Worm (Caenorhabditis elegans): Measurements from ENCODE around the gene Y54G2A.32.

ce11 chrIV:2771692-2772091, 32.1 kb upstream of the Y54G2A.32 start, which contains the start of gene Y54G2A.11:
- TF ChIP-seq him-1 (tag; optimal IDR thresholded peaks at IDR 0.05) (no peak), W03F9.2 (tag; optimal IDR thresholded peaks at IDR 0.05) (no peak), dao-5 (tag; optimal IDR thresholded peaks at IDR 0.05) (no peak)

All from whole organism, L4/young adult.